Worm (Caenorhabditis elegans) whole organism, L3 larva: ENCODE measurements around the gene cyd-1.

Source experiments
- ZK546.5 ChIP-seq: sonication (generic microtip); optimal IDR thresholded peaks from 2 replicates; lab custom pipeline; 2017; ENCODE audit warnings: missing biosample characterization, missing genetic modification characterization
- ama-1 ChIP-seq: fragments of 150-350 bp; optimal IDR thresholded peaks from 2 replicates; lab custom pipeline; 2018
- ceh-82 ChIP-seq: fragments of 150-350 bp; optimal IDR thresholded peaks from 2 replicates; lab custom pipeline; 2014; ENCODE audit warnings: missing biosample characterization, missing genetic modification characterization
- ceh-9 ChIP-seq: sonication (generic microtip); optimal IDR thresholded peaks from 2 replicates; lab custom pipeline; 2018; ENCODE audit warnings: missing biosample characterization, missing genetic modification characterization
- daf-12 ChIP-seq: fragments of 150-350 bp; optimal IDR thresholded peaks from 2 replicates; lab custom pipeline; 2014; ENCODE audit warnings: missing biosample characterization, missing genetic modification reagents, missing genetic modification characterization
- egl-27 ChIP-seq: sonication (generic microtip); optimal IDR thresholded peaks from 4 replicates; lab custom pipeline; 2017; ENCODE audit warnings: missing biosample characterization, missing genetic modification reagents, missing genetic modification characterization
- elt-1 ChIP-seq: fragments of 150-350 bp; optimal IDR thresholded peaks from 2 replicates; lab custom pipeline; 2014; ENCODE audit warnings: missing biosample characterization, missing genetic modification characterization
- elt-2 ChIP-seq: sonication (generic microtip); optimal IDR thresholded peaks from 2 replicates; lab custom pipeline; 2016; ENCODE audit warnings: missing genetic modification reagents, mild to moderate bottlenecking, missing genetic modification characterization, missing compliant biosample characterization
- fkh-10 ChIP-seq: sonication (generic microtip); optimal IDR thresholded peaks from 2 replicates; lab custom pipeline; 2017; ENCODE audit warnings: missing biosample characterization, missing genetic modification reagents, missing genetic modification characterization
- fkh-2 ChIP-seq: fragments of 150-350 bp; optimal IDR thresholded peaks from 2 replicates; lab custom pipeline; 2014; ENCODE audit warnings: missing biosample characterization, missing genetic modification reagents, missing genetic modification characterization
- fos-1 ChIP-seq: fragments of 150-350 bp; optimal IDR thresholded peaks from 2 replicates; lab custom pipeline; 2014; ENCODE audit warnings: missing biosample characterization, missing genetic modification characterization
- lin-15B ChIP-seq: fragments of 150-350 bp; optimal IDR thresholded peaks from 2 replicates; lab custom pipeline; 2014; ENCODE audit warnings: missing biosample characterization, missing genetic modification characterization
- lin-39 ChIP-seq: fragments of 150-350 bp; optimal IDR thresholded peaks from 2 replicates; lab custom pipeline; 2018; ENCODE audit warnings: missing biosample characterization, missing genetic modification reagents, missing genetic modification characterization
- lsy-12 ChIP-seq: sonication (generic microtip); optimal IDR thresholded peaks from 2 replicates; lab custom pipeline; 2016; ENCODE audit warnings: mild to moderate bottlenecking, missing genetic modification characterization, missing compliant biosample characterization
- nfya-1 ChIP-seq: sonication (generic microtip); optimal IDR thresholded peaks from 2 replicates; lab custom pipeline; 2017; ENCODE audit warnings: missing genetic modification characterization, mild to moderate bottlenecking, missing compliant biosample characterization, antibody characterized with exemption, moderate library complexity; ENCODE audit not compliant: insufficient read depth
- nhr-11 ChIP-seq: fragments of 150-350 bp; optimal IDR thresholded peaks from 2 replicates; lab custom pipeline; 2014; ENCODE audit warnings: missing biosample characterization, missing genetic modification characterization
- nhr-12 ChIP-seq: fragments of 150-350 bp; optimal IDR thresholded peaks from 2 replicates; lab custom pipeline; 2014; ENCODE audit warnings: missing biosample characterization, missing genetic modification characterization
- nhr-23 ChIP-seq: fragments of 150-350 bp; optimal IDR thresholded peaks from 2 replicates; lab custom pipeline; 2014; ENCODE audit warnings: missing biosample characterization, missing genetic modification reagents, missing genetic modification characterization
- nhr-237 ChIP-seq: fragments of 150-350 bp; optimal IDR thresholded peaks from 2 replicates; lab custom pipeline; 2014; ENCODE audit warnings: missing biosample characterization, missing genetic modification characterization
- nhr-25 ChIP-seq: sonication (generic microtip); optimal IDR thresholded peaks from 2 replicates; lab custom pipeline; 2017; ENCODE audit warnings: missing biosample characterization, missing genetic modification characterization
- nhr-28 ChIP-seq: fragments of 150-350 bp; optimal IDR thresholded peaks from 2 replicates; lab custom pipeline; 2014; ENCODE audit warnings: missing biosample characterization, missing genetic modification characterization
- nhr-43 ChIP-seq: sonication (generic microtip); optimal IDR thresholded peaks from 2 replicates; lab custom pipeline; 2016; ENCODE audit warnings: mild to moderate bottlenecking, missing genetic modification characterization, missing compliant biosample characterization; ENCODE audit not compliant: poor library complexity, severe bottlenecking
- nhr-67 ChIP-seq: fragments of 150-350 bp; optimal IDR thresholded peaks from 2 replicates; lab custom pipeline; 2014; ENCODE audit warnings: missing biosample characterization, missing genetic modification characterization
- nhr-76 ChIP-seq: fragments of 150-350 bp; sonication (generic microtip); optimal IDR thresholded peaks from 5 replicates; lab custom pipeline; 2014; ENCODE audit warnings: missing biosample characterization, missing genetic modification characterization
- nhr-77 ChIP-seq: fragments of 150-350 bp; optimal IDR thresholded peaks from 2 replicates; lab custom pipeline; 2014; ENCODE audit warnings: missing biosample characterization, missing genetic modification characterization
- pha-4 ChIP-seq: fragments of 150-350 bp; optimal IDR thresholded peaks from 2 replicates; lab custom pipeline; 2014; ENCODE audit warnings: missing biosample characterization, missing genetic modification reagents, missing genetic modification characterization
- pqm-1 ChIP-seq: fragments of 150-350 bp; optimal IDR thresholded peaks from 2 replicates; lab custom pipeline; 2017; ENCODE audit warnings: missing biosample characterization, missing genetic modification characterization, inconsistent platforms
- sea-2 ChIP-seq: fragments of 150-350 bp; sonication (generic microtip); optimal IDR thresholded peaks from 4 replicates; lab custom pipeline; 2014; ENCODE audit warnings: missing biosample characterization, missing genetic modification reagents, missing genetic modification characterization
- skn-1 ChIP-seq: fragments of 150-350 bp; optimal IDR thresholded peaks from 2 replicates; lab custom pipeline; 2014; ENCODE audit warnings: missing biosample characterization, missing genetic modification characterization
- snpc-4 ChIP-seq: fragments of 150-350 bp; optimal IDR thresholded peaks from 2 replicates; lab custom pipeline; 2014; ENCODE audit warnings: missing biosample characterization, missing genetic modification characterization
- unc-39 ChIP-seq: sonication (generic microtip); optimal IDR thresholded peaks from 4 replicates; lab custom pipeline; 2017; ENCODE audit warnings: missing biosample characterization, missing genetic modification characterization
- unc-62 ChIP-seq: fragments of 150-350 bp; sonication (generic microtip); optimal IDR thresholded peaks from 4 replicates; lab custom pipeline; 2014; ENCODE audit warnings: missing biosample characterization, missing genetic modification reagents, missing genetic modification characterization
- ztf-11 ChIP-seq: fragments of 150-350 bp; optimal IDR thresholded peaks from 2 replicates; lab custom pipeline; 2014; ENCODE audit warnings: missing biosample characterization, missing genetic modification characterization

The cyd-1 gene

DNA sequence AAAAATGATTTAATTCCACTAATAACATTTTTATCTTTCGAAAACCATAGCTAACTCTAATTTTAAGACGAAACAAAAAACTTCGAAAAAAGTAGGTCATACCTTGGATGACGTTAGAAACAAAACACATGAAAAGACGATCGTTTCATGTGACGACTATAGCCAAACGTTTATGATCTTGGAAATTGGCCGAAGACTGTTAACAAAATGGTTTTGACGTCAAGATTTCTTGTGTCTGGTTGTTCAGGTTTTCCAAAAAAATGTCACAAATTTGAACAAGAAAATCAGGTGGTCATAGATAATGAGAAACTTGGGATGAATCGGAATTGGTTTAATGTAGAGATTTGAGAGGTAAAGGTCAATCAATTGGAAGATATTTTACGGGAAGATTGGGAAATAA lies 22.9 kb downstream of the cyd-1 start:
- TF ChIP-seq unc-39 (tag; lab: Kevin White, UChicago) (no peak), nhr-237 (tag; lab: Kevin White, UChicago) (no peak), fkh-2 (no peak), sea-2 (GFP tag; lab: Kevin White, UChicago) (no peak), snpc-4 (tag; lab: Kevin White, UChicago) (no peak), unc-62 (GFP tag; lab: Kevin White, UChicago) (no peak), ZK546.5 (tag; lab: Kevin White, UChicago) (no peak), skn-1 (tag; lab: Kevin White, UChicago) (no peak), fkh-10 (GFP tag; lab: Kevin White, UChicago) (no peak), ceh-82 (tag; lab: Kevin White, UChicago) (no peak)

- TF ChIP-seq daf-12 (tag; lab: Kevin White, UChicago) = no peak
- no peak for TF ChIP-seq nhr-28 (tag; lab: Kevin White, UChicago)
- peak; percentile 62 for TF ChIP-seq nhr-25 (tag; lab: Kevin White, UChicago)
- TF ChIP-seq lin-39 (tag; lab: Kevin White, UChicago) = no peak
- no peak for TF ChIP-seq ZK546.5 (tag; lab: Kevin White, UChicago)
- no peak for TF ChIP-seq pha-4 (tag; lab: Kevin White, UChicago)
- no peak for TF ChIP-seq egl-27 (tag; lab: Kevin White, UChicago)
- TF ChIP-seq fos-1 (tag; lab: Kevin White, UChicago) = no peak
- TF ChIP-seq pqm-1 (tag; lab: Kevin White, UChicago) = peak; percentile 69
- peak; percentile 82 for TF ChIP-seq elt-2 (tag; lab: Kevin White, UChicago)
- TF ChIP-seq lsy-12 = no peak
- TF ChIP-seq nhr-11 (tag; lab: Kevin White, UChicago) = no peak
- no peak for TF ChIP-seq nhr-43 (tag; lab: Kevin White, UChicago)
- TF ChIP-seq nhr-23 = peak; percentile 40
- no peak for TF ChIP-seq lin-15B
- no peak for TF ChIP-seq ceh-9 (tag; lab: Kevin White, UChicago)
- no peak for TF ChIP-seq nfya-1
- TF ChIP-seq ama-1 (lab: Kevin White, UChicago) = no peak
- TF ChIP-seq unc-62 (GFP tag; lab: Kevin White, UChicago) = no peak
- TF ChIP-seq nhr-237 (tag; lab: Kevin White, UChicago) = no peak
Observed at ce11 chrII:13004160-13004871, 23.9 kb downstream of the cyd-1 start.

DNA sequence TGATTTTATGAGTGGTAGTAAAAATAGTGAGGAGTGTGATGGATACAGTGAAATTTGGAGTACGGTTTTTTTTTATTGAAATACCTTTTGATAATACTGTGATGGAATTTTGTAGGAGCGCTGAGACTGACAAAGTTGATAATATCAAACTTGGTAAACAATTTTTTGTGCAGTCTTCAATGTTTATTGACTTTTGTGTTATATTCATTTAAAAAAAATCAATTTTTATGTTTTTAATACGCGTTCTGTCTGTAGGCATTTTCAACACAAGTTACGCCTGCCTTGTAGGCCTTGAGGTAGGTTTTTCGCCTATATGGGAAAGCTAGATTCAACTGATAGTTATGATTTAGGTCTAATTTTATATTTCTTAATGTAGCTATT lies 24.5 kb downstream of the cyd-1 start:
- peak; percentile 45 for TF ChIP-seq elt-2 (tag; lab: Kevin White, UChicago)
- TF ChIP-seq nhr-12 = no peak
- TF ChIP-seq pha-4 (tag; lab: Kevin White, UChicago) = peak; percentile 30

DNA sequence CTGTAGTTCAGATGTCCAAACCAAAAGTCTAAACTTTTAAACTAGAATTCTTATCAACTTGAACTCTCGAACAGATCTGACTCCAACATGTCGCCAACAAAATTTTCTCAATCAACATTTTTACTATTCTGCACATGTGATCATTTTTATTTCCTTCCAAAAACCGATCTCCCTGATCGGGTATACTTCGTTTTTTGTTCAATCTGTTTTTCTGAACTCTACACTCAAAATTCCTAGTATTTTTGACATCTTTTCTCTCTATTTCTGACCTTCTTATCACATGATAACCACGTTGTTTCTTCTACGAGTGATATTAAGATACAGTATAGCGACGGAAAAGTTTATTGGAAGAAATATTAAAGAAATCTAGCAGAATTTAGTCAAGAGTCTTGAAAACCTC lies 25.9 kb downstream of the cyd-1 start:
- TF ChIP-seq nhr-76 = no peak
- no peak for TF ChIP-seq fkh-10 (GFP tag; lab: Kevin White, UChicago)
- peak; percentile 20 for TF ChIP-seq nhr-23
- TF ChIP-seq pqm-1 (tag; lab: Kevin White, UChicago) = peak; percentile 62
- TF ChIP-seq nhr-77 (tag; lab: Kevin White, UChicago) = no peak
- TF ChIP-seq nhr-43 (tag; lab: Kevin White, UChicago) = peak; percentile 14
- TF ChIP-seq nhr-67 (tag; lab: Kevin White, UChicago) = no peak
- TF ChIP-seq elt-2 (tag; lab: Kevin White, UChicago) = peak; percentile 84

DNA sequence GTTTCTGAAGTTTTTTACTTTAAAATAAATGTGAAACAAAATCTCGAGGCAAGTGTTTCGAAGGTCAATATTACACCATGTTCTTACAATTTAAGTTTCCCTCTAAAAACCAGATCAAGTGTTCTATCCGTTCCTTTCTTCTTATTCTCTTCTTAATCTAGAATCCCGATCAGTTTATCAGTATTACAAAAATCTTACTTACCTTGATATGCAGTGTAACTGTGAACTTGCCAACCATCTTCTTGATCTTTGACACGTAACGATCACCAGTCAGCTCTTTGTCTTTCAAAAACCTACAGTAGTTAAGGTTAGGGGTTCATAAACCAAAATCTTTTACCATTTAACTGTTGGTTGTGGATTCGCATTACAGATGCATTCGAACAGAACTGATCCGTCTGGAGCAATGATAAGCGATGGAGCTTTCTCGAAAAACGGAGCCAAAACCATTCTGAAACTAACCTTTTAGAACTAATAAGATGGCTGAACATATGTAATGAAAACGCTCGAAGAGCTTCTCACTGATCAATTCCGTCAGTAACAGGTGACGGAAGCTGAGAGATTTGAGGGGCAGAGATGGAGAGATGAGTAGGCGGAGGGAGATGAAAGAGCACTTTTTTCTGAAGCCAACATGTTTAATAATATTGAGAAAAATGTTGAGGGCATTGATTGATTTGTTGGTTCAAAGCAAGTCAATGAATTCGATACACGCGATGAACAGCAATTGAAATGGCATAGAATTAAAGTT lies 27.5 kb downstream of the cyd-1 start, which contains the start of gene oig-2:
oig-2 (minus strand) TSS at position 448 of the 745 bp plus-strand sequence.
- TF ChIP-seq elt-1 (tag; lab: Kevin White, UChicago) (peak; percentile 85), nhr-12 (no peak), daf-12 (tag; lab: Kevin White, UChicago) (no peak), nhr-23 (no peak), ztf-11 (tag; lab: Kevin White, UChicago) (no peak), pqm-1 (tag; lab: Kevin White, UChicago) (no peak), nhr-25 (tag; lab: Kevin White, UChicago) (peak; percentile 43)
